Worm (Caenorhabditis elegans): Measurements from ENCODE around the gene lgc-53.

lgc-53 gene

DNA sequence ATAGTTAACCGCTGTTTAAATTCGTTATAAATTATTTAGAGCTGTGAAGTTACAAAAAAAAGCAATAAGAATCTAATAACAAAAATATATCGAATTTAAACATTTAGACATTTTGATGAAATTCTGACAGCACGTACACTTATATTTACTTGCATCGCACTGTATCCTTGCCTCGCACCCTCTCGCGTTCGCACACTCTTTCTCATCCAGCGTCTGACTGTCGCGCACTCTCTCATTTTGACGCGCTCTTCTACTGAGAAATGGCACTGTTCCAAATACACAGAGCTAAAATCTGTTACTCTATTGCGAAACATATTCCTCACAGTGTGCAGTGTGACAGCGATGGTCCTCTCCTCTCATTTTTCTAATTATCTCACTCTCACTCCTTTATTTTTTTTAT lies 7.4 kb upstream of the lgc-53 start:
- TF ChIP-seq B0336.3 (GFP tag; IDR thresholded peaks at IDR 0.05), result no peak
- no peak for TF ChIP-seq die-1 (tag; optimal IDR thresholded peaks at IDR 0.05)
- TF ChIP-seq lin-40 (tag; optimal IDR thresholded peaks at IDR 0.05), result peak; percentile 4
- no peak for TF ChIP-seq B0035.1 (tag; optimal IDR thresholded peaks at IDR 0.05)
- no peak for TF ChIP-seq nhr-120 (GFP tag; IDR thresholded peaks at IDR 0.05)
- TF ChIP-seq hmg-1.2 (GFP tag; IDR thresholded peaks at IDR 0.05), result peak; percentile 88
- TF ChIP-seq him-1 (tag; optimal IDR thresholded peaks at IDR 0.05), result no peak
- no peak for TF ChIP-seq ceh-40 (GFP tag; IDR thresholded peaks at IDR 0.05)
- no peak for TF ChIP-seq nfya-1 (tag; optimal IDR thresholded peaks at IDR 0.05; ENCODE audit: borderline replicate concordance, insufficient read depth)
- TF ChIP-seq attf-6 (GFP tag; IDR thresholded peaks at IDR 0.05), result no peak
- TF ChIP-seq nhr-27 (tag; optimal IDR thresholded peaks at IDR 0.05), result no peak
- no peak for TF ChIP-seq nhr-179 (tag; optimal IDR thresholded peaks at IDR 0.05)
- no peak for TF ChIP-seq dpl-1 (GFP tag; optimal IDR thresholded peaks at IDR 0.05)
- TF ChIP-seq Y67H2A.10 (GFP tag; conservative IDR thresholded peaks at IDR 0.05), result no peak
- no peak for TF ChIP-seq egrh-3 (GFP tag; IDR thresholded peaks at IDR 0.05)
- no peak for TF ChIP-seq snpc-4 (GFP tag; optimal IDR thresholded peaks at IDR 0.05)
- TF ChIP-seq snpc-4 (tag; optimal IDR thresholded peaks at IDR 0.05), result peak in 1 of 4 experiments; percentile 1
- peak; percentile 12 for TF ChIP-seq ZK185.1 (tag; optimal IDR thresholded peaks at IDR 0.05; ENCODE audit: poor library complexity, severe bottlenecking)
- peak; percentile 50; the same call in 1 of the 2 replicates for TF ChIP-seq pbrm-1 (GFP tag; IDR thresholded peaks at IDR 0.05)
- no peak for TF ChIP-seq F23B12.7 (tag; optimal IDR thresholded peaks at IDR 0.05; ENCODE audit: insufficient read depth)
- TF ChIP-seq ceh-100 (GFP tag; IDR thresholded peaks at IDR 0.05), result no peak
- TF ChIP-seq T26A5.8 (tag; optimal IDR thresholded peaks at IDR 0.05), result no peak
- peak; percentile 23; the same call in 1 of the 2 replicates for TF ChIP-seq cebp-1 (GFP tag; IDR thresholded peaks at IDR 0.05)
- TF ChIP-seq cebp-1 (tag; optimal IDR thresholded peaks at IDR 0.05), result peak; percentile 93
- TF ChIP-seq hlh-12 (tag; optimal IDR thresholded peaks at IDR 0.05), result no peak
- no peak for TF ChIP-seq lir-1 (GFP tag; conservative IDR thresholded peaks at IDR 0.05)

DNA sequence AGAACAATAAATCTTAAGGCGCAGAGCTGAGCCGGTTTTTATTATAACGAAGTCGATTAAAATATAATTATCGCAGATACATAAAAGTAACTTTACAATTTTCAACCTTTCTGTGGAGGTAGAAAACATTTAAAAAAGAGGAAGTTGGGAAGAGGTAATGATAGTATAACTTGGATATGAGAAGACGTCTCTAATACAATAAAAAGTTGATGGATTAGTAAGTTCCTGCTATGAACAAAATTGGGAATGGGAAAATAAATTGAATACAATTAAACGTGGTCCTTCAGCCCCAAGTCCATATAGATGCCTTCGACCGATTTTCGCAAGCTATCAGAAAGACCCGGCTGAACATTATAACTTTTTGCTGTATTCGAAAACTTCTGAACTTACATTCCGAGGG lies 5.9 kb upstream of the lgc-53 start:
- TF ChIP-seq C17E4.6 (GFP tag; IDR thresholded peaks at IDR 0.05) (no peak), nhr-120 (GFP tag; IDR thresholded peaks at IDR 0.05) (no peak), lsy-27 (tag; optimal IDR thresholded peaks at IDR 0.05; ENCODE audit: borderline replicate concordance, insufficient read depth) (no peak), F57A8.1 (GFP tag; optimal IDR thresholded peaks at IDR 0.05) (no peak), ceh-79 (tag; optimal IDR thresholded peaks at IDR 0.05) (no peak), T26A5.8 (tag; optimal IDR thresholded peaks at IDR 0.05) (no peak), sptf-2 (GFP tag; optimal IDR thresholded peaks at IDR 0.05) (no peak), hmg-20 (GFP tag; IDR thresholded peaks at IDR 0.05) (no peak), ztf-22 (GFP tag; optimal IDR thresholded peaks at IDR 0.05) (no peak)

- no peak for TF ChIP-seq nhr-120 (GFP tag; IDR thresholded peaks at IDR 0.05)
- TF ChIP-seq zfh-2 (GFP tag; conservative IDR thresholded peaks at IDR 0.05), result peak; percentile 62
Measured at ce11 chrX:16715938-16716337, 4.5 kb downstream of the lgc-53 start.

- TF ChIP-seq nhr-80 (tag; optimal IDR thresholded peaks at IDR 0.05), result no peak
- no peak for TF ChIP-seq madf-6 (GFP tag; IDR thresholded peaks at IDR 0.05)
- TF ChIP-seq attf-3 (GFP tag; conservative IDR thresholded peaks at IDR 0.05), result no peak
- no peak for TF ChIP-seq lin-35 (GFP tag; optimal IDR thresholded peaks at IDR 0.05)
- TF ChIP-seq tbp1 (GFP tag; optimal IDR thresholded peaks at IDR 0.05), result peak; percentile 41
- no peak for TF ChIP-seq zfh-2 (GFP tag; conservative IDR thresholded peaks at IDR 0.05)
- TF ChIP-seq F23B12.7 (tag; optimal IDR thresholded peaks at IDR 0.05; ENCODE audit: insufficient read depth), result no peak
- no peak for TF ChIP-seq lag-1 (GFP tag; IDR thresholded peaks at IDR 0.05)
- no peak for TF ChIP-seq F10E7.11 (tag; optimal IDR thresholded peaks at IDR 0.05)
- TF ChIP-seq mcd-1 (GFP tag; IDR thresholded peaks at IDR 0.05), result no peak
- TF ChIP-seq ztf-18 (tag; optimal IDR thresholded peaks at IDR 0.05), result no peak
- TF ChIP-seq die-1 (tag; optimal IDR thresholded peaks at IDR 0.05), result no peak
- no peak for TF ChIP-seq B0019.2 (GFP tag; conservative IDR thresholded peaks at IDR 0.05)
- TF ChIP-seq ccch-3 (GFP tag; optimal IDR thresholded peaks at IDR 0.05), result no peak
- no peak for TF ChIP-seq lsl-1 (GFP tag; optimal IDR thresholded peaks at IDR 0.05)
Measured at ce11 chrX:16721930-16722329, 10.4 kb downstream of the lgc-53 start.

All from whole organism, young adult.